Fruit fly (Drosophila melanogaster): Measurements from ENCODE around the gene CG32488.

CG32488 gene

dm6 chr3L:3058970-3059883, 43.4 kb upstream of the CG32488 start (continued):
- TF ChIP-seq fd59A (GFP tag; optimal IDR thresholded peaks at IDR 0.05) (no peak), Eip93F (GFP tag; optimal IDR thresholded peaks at IDR 0.05) (no peak), topi (GFP tag; optimal IDR thresholded peaks at IDR 0.05) (peak; percentile 2), acj6 (GFP tag; optimal IDR thresholded peaks at IDR 0.05) (no peak), CG15336 (GFP tag; IDR thresholded peaks at IDR 0.05) (peak; percentile 34), OdsH (GFP tag; optimal IDR thresholded peaks at IDR 0.05) (no peak), fd85E (GFP tag; optimal IDR thresholded peaks at IDR 0.05) (no peak), Sox15 (GFP tag; optimal IDR thresholded peaks at IDR 0.05) (no peak), Sox14 (GFP tag; optimal IDR thresholded peaks at IDR 0.05) (peak; percentile 29), Gug (GFP tag; IDR thresholded peaks at IDR 0.05) (no peak), CG1621 (tag; optimal IDR thresholded peaks at IDR 0.05) (no peak), CG6808 (GFP tag; optimal IDR thresholded peaks at IDR 0.05) (no peak), salr (GFP tag; optimal IDR thresholded peaks at IDR 0.05) (no peak), svp (GFP tag) (peak; percentile 78), CG31627 (GFP tag; optimal IDR thresholded peaks at IDR 0.05) (no peak), Eip78C (GFP tag) (peak; percentile 78), Eip75B (GFP tag; optimal IDR thresholded peaks at IDR 0.05) (no peak), CG32006 (GFP tag; optimal IDR thresholded peaks at IDR 0.05) (peak; percentile 53), CG6276 (GFP tag; optimal IDR thresholded peaks at IDR 0.05) (no peak), CG3919 (GFP tag; optimal IDR thresholded peaks at IDR 0.05) (no peak), lz (GFP tag; optimal IDR thresholded peaks at IDR 0.05) (no peak), Sox102F (GFP tag; optimal IDR thresholded peaks at IDR 0.05) (no peak)

- no peak for TF ChIP-seq Sox15 (GFP tag; optimal IDR thresholded peaks at IDR 0.05)
- TF ChIP-seq net (GFP tag; optimal IDR thresholded peaks at IDR 0.05): no peak
- no peak for TF ChIP-seq vri (GFP tag; optimal IDR thresholded peaks at IDR 0.05)
These were observed 39.0 kb upstream of the CG32488 start, which contains the start of gene CG16753 for dm6 chr3L:3054851-3055250. TSS of gene CG16753 (plus strand) at chr3L:3055079.

- TF ChIP-seq vri (GFP tag; optimal IDR thresholded peaks at IDR 0.05): peak; percentile 93
- TF ChIP-seq CG3919 (GFP tag; optimal IDR thresholded peaks at IDR 0.05): no peak
These were observed 38.2 kb upstream of the CG32488 start for dm6 chr3L:3054099-3054498.

dm6 chr3L:3052110-3052871, 36.4 kb upstream of the CG32488 start, which contains the start of gene CG1271:
TSS of gene CG1271 (plus strand) at chr3L:3052514.
- TF ChIP-seq Hr4 (GFP tag; optimal IDR thresholded peaks at IDR 0.05): no peak
- no peak for TF ChIP-seq CG6808 (GFP tag; optimal IDR thresholded peaks at IDR 0.05)
- peak; percentile 40 for TF ChIP-seq CG34406 (GFP tag; optimal IDR thresholded peaks at IDR 0.05)
- TF ChIP-seq CG6792 (GFP tag; optimal IDR thresholded peaks at IDR 0.05): peak; percentile 29
- no peak for TF ChIP-seq CG9139 (GFP tag; optimal IDR thresholded peaks at IDR 0.05)
- no peak for TF ChIP-seq Eip93F (GFP tag; optimal IDR thresholded peaks at IDR 0.05)
- TF ChIP-seq Gug (GFP tag; IDR thresholded peaks at IDR 0.05): no peak
- TF ChIP-seq achi (GFP tag; optimal IDR thresholded peaks at IDR 0.05): peak; percentile 42
- peak; percentile 26 for TF ChIP-seq CG11762 (GFP tag; optimal IDR thresholded peaks at IDR 0.05; ENCODE audit: insufficient read depth)
- TF ChIP-seq CG15336 (GFP tag; IDR thresholded peaks at IDR 0.05): no peak
- peak; percentile 65 for TF ChIP-seq Sox14 (GFP tag; optimal IDR thresholded peaks at IDR 0.05)
- TF ChIP-seq Hr38 (GFP tag; optimal IDR thresholded peaks at IDR 0.05): no peak
- TF ChIP-seq Lpt (GFP tag; optimal IDR thresholded peaks at IDR 0.05): no peak
- no peak for TF ChIP-seq CG4318 (GFP tag; optimal IDR thresholded peaks at IDR 0.05)
- no peak for TF ChIP-seq CG10631 (GFP tag; optimal IDR thresholded peaks at IDR 0.05)
- TF ChIP-seq Sox15 (GFP tag; optimal IDR thresholded peaks at IDR 0.05): peak; percentile 8
- TF ChIP-seq Ets96B (tag; optimal IDR thresholded peaks at IDR 0.05): peak; percentile 44
- no peak for TF ChIP-seq CG8632 (GFP tag; optimal IDR thresholded peaks at IDR 0.05)
- TF ChIP-seq CG1621 (tag; optimal IDR thresholded peaks at IDR 0.05): no peak
- TF ChIP-seq eg (GFP tag; IDR thresholded peaks at IDR 0.05): peak; percentile 30; the same call in 1 of the 3 replicates
- TF ChIP-seq CG6276 (GFP tag; optimal IDR thresholded peaks at IDR 0.05): no peak
- peak; percentile 58 for TF ChIP-seq cyc (GFP tag; optimal IDR thresholded peaks at IDR 0.05)
- peak; percentile 76 for TF ChIP-seq Eip78C (GFP tag)
- TF ChIP-seq CG8119 (GFP tag; IDR thresholded peaks at IDR 0.05): peak; percentile 46; the same call in 1 of the 3 replicates
- peak; percentile 8 for TF ChIP-seq fd59A (GFP tag; optimal IDR thresholded peaks at IDR 0.05)
- peak; percentile 89 for TF ChIP-seq svp (GFP tag)
- no peak for TF ChIP-seq salr (GFP tag; optimal IDR thresholded peaks at IDR 0.05)
- peak; percentile 39 for TF ChIP-seq Eip75B (GFP tag; optimal IDR thresholded peaks at IDR 0.05)
- TF ChIP-seq CG6854 (GFP tag; optimal IDR thresholded peaks at IDR 0.05): peak; percentile 6
- TF ChIP-seq topi (GFP tag; optimal IDR thresholded peaks at IDR 0.05): peak; percentile 63
- TF ChIP-seq CG16779 (tag; optimal IDR thresholded peaks at IDR 0.05): no peak
